Fruit fly (Drosophila melanogaster) whole organism, embryonic: Measurements from ENCODE around the gene CG43678.
A peak's percentile ranks its signal among the peaks of the same experiment; 100 is the strongest.

Experiments used
- ATbp ChIP-seq: fragments of 200-800 bp; sonication (Bioruptor generic); optimal IDR thresholded peaks from 2 replicates; lab custom pipeline; 2017; ENCODE audit warnings: missing biosample characterization, mild to moderate bottlenecking, missing genetic modification characterization, missing genetic modification reagents
- CG10147 ChIP-seq: fragments of 200-800 bp; sonication (Bioruptor generic); optimal IDR thresholded peaks from 2 replicates; lab custom pipeline; 2019; ENCODE audit warnings: missing biosample characterization, mild to moderate bottlenecking, missing genetic modification characterization, moderate library complexity
- CG12659 ChIP-seq: fragments of 200-800 bp; sonication (Bioruptor generic); optimal IDR thresholded peaks from 3 replicates; lab custom pipeline; 2017; ENCODE audit warnings: mild to moderate bottlenecking, missing biosample characterization, missing genetic modification reagents, missing genetic modification characterization
- CG1529 ChIP-seq: fragments of 200-800 bp; sonication (Bioruptor generic); optimal IDR thresholded peaks from 3 replicates; lab custom pipeline; 2018; ENCODE audit warnings: missing biosample characterization, missing genetic modification characterization
- CG17359 ChIP-seq: fragments of 200-800 bp; sonication (Bioruptor generic); optimal IDR thresholded peaks from 3 replicates; lab custom pipeline; 2018; ENCODE audit warnings: missing biosample characterization, mild to moderate bottlenecking, missing genetic modification characterization, moderate library complexity
- CG17802 ChIP-seq: fragments of 200-800 bp; sonication (Bioruptor generic); optimal IDR thresholded peaks from 2 replicates; lab custom pipeline; 2018; ENCODE audit warnings: missing biosample characterization, mild to moderate bottlenecking, missing genetic modification characterization, moderate library complexity
- CG2199 ChIP-seq: fragments of 200-800 bp; sonication (Bioruptor generic); IDR thresholded peaks from 3 replicates; pipeline ENCODE4 v1.3.6; 2022; ENCODE audit warnings: missing biosample characterization, missing genetic modification characterization
- CG2889 ChIP-seq: fragments of 200-800 bp; sonication (Bioruptor generic); IDR thresholded peaks from 3 replicates; pipeline ENCODE4 v1.3.6; 2022; ENCODE audit warnings: missing biosample characterization, missing genetic modification characterization
- CG30403 ChIP-seq: fragments of 200-800 bp; sonication (Bioruptor generic); optimal IDR thresholded peaks from 3 replicates; lab custom pipeline; 2016; ENCODE audit warnings: missing biosample characterization, missing genetic modification characterization
- CG34376 ChIP-seq: fragments of 200-800 bp; sonication (Bioruptor generic); optimal IDR thresholded peaks from 2 replicates; lab custom pipeline; 2018; ENCODE audit warnings: missing biosample characterization, mild to moderate bottlenecking, missing genetic modification characterization
- CG3995 ChIP-seq: fragments of 200-800 bp; sonication (Bioruptor generic); optimal IDR thresholded peaks from 3 replicates; lab custom pipeline; 2016; ENCODE audit warnings: missing biosample characterization, missing genetic modification characterization
- CG4707 ChIP-seq: fragments of 200-800 bp; sonication (Bioruptor generic); optimal IDR thresholded peaks from 2 replicates; lab custom pipeline; 2018; ENCODE audit warnings: missing biosample characterization, mild to moderate bottlenecking, missing genetic modification characterization, moderate library complexity
- CG5953 ChIP-seq: fragments of 200-800 bp; sonication (Bioruptor generic); IDR thresholded peaks from 2 replicates; pipeline ENCODE4 v1.3.6; 2022; ENCODE audit warnings: missing biosample characterization, missing genetic modification characterization
- CG6272 ChIP-seq: fragments of 200-800 bp; sonication (Bioruptor generic); IDR thresholded peaks from 2 replicates; pipeline ENCODE4 v1.3.6; 2022; ENCODE audit warnings: missing biosample characterization, missing genetic modification characterization
- CG6683 ChIP-seq: fragments of 200-800 bp; sonication (Bioruptor generic); optimal IDR thresholded peaks from 2 replicates; lab custom pipeline; 2017; ENCODE audit warnings: missing biosample characterization, mild to moderate bottlenecking, missing genetic modification characterization, missing genetic modification reagents
- CG8290 ChIP-seq, 3 experiments: fragments of 200-800 bp; sonication (Bioruptor generic); optimal IDR thresholded peaks; 2 replicates each; lab custom pipeline; 2016 to 2019; ENCODE audit warnings: missing biosample characterization in 3 of 3, missing genetic modification characterization in 3 of 3, mild to moderate bottlenecking in 2 of 3, moderate library complexity in 1 of 3
- CTCF ChIP-seq: fragments of 200-800 bp; sonication (Bioruptor generic); optimal IDR thresholded peaks from 2 replicates; lab custom pipeline; 2017; ENCODE audit warnings: missing biosample characterization, mild to moderate bottlenecking, missing genetic modification characterization, moderate library complexity
- D19A ChIP-seq: fragments of 200-800 bp; optimal IDR thresholded peaks from 3 replicates; lab custom pipeline; 2019; ENCODE audit warnings: missing biosample characterization, mild to moderate bottlenecking, missing genetic modification characterization, moderate library complexity
- E2f2 ChIP-seq: fragments of 200-800 bp; sonication (Bioruptor generic); IDR thresholded peaks from 2 replicates; pipeline ENCODE4 v1.3.6; 2022; ENCODE audit warnings: missing biosample characterization, missing genetic modification characterization
- Ets65A ChIP-seq: fragments of 200-800 bp; sonication (Bioruptor generic); peaks from one replicate; lab custom pipeline; 2016; ENCODE audit warnings: missing biosample characterization, missing genetic modification characterization
- Fer1 ChIP-seq: fragments of 200-800 bp; sonication (Bioruptor generic); optimal IDR thresholded peaks from 2 replicates; lab custom pipeline; 2017; ENCODE audit warnings: missing biosample characterization, mild to moderate bottlenecking, missing genetic modification characterization
- Gug ChIP-seq: fragments of 200-800 bp; sonication (Bioruptor generic); IDR thresholded peaks from 4 replicates; pipeline ENCODE4 v1.3.6; 2022; ENCODE audit warnings: missing biosample characterization, missing genetic modification characterization
- HLH4C ChIP-seq: fragments of 200-800 bp; sonication (Bioruptor generic); IDR thresholded peaks from 3 replicates; pipeline ENCODE4 v1.3.6; 2022; ENCODE audit warnings: missing biosample characterization, missing genetic modification characterization; ENCODE audit not compliant: partially characterized antibody
- MESR4 ChIP-seq: fragments of 200-800 bp; sonication (Bioruptor generic); optimal IDR thresholded peaks from 2 replicates; lab custom pipeline; 2018; ENCODE audit warnings: missing biosample characterization, mild to moderate bottlenecking, missing genetic modification characterization, moderate library complexity
- Nf-YB ChIP-seq: fragments of 200-800 bp; sonication (Bioruptor generic); optimal IDR thresholded peaks from 3 replicates; lab custom pipeline; 2019; ENCODE audit warnings: missing biosample characterization, mild to moderate bottlenecking, missing genetic modification characterization, moderate library complexity
- Oaz ChIP-seq: fragments of 200-800 bp; sonication (Bioruptor generic); IDR thresholded peaks from 2 replicates; pipeline ENCODE4 v1.3.6; 2022; ENCODE audit warnings: missing biosample characterization, missing genetic modification characterization
- Sox100B ChIP-seq: fragments of 200-800 bp; sonication (Bioruptor generic); optimal IDR thresholded peaks from 3 replicates; lab custom pipeline; 2018; ENCODE audit warnings: missing biosample characterization, mild to moderate bottlenecking, missing genetic modification characterization
- Trl ChIP-seq, 3 experiments: fragments of >200 bp in 2 of 3; fragments of 200-800 bp in 1 of 3; sonication (Bioruptor generic) in 1 of 3; optimal IDR thresholded peaks; 2 replicates in 1 of 3; 3 replicates in 2 of 3; lab custom pipeline; 2016 to 2017; ENCODE audit warnings: missing biosample characterization in 1 of 3, missing genetic modification characterization in 1 of 3
- Usf ChIP-seq: fragments of 200-800 bp; sonication (Bioruptor generic); optimal IDR thresholded peaks from 2 replicates; lab custom pipeline; 2017; ENCODE audit warnings: missing genotype, missing biosample characterization, missing genetic modification characterization
- Vsx1 ChIP-seq: fragments of 200-800 bp; sonication (Bioruptor generic); optimal IDR thresholded peaks from 2 replicates; lab custom pipeline; 2017; ENCODE audit warnings: missing biosample characterization, mild to moderate bottlenecking, missing genetic modification characterization, missing genetic modification reagents
- ci ChIP-seq: fragments of 200-800 bp; sonication (Bioruptor generic); IDR thresholded peaks from 3 replicates; pipeline ENCODE4 v1.3.6; 2022; ENCODE audit warnings: missing biosample characterization, missing genetic modification characterization
- ewg ChIP-seq: fragments of 200-800 bp; sonication (Bioruptor generic); optimal IDR thresholded peaks from 3 replicates; lab custom pipeline; 2017; ENCODE audit warnings: mild to moderate bottlenecking, missing biosample characterization, missing genetic modification reagents, missing genetic modification characterization
- fd96Cb ChIP-seq: fragments of 200-800 bp; sonication (Bioruptor generic); optimal IDR thresholded peaks from 2 replicates; lab custom pipeline; 2018; ENCODE audit warnings: missing biosample characterization, mild to moderate bottlenecking, missing genetic modification characterization, moderate library complexity
- fu2 ChIP-seq: fragments of 200-800 bp; sonication (Bioruptor generic); optimal IDR thresholded peaks from 2 replicates; lab custom pipeline; 2016; ENCODE audit warnings: missing biosample characterization, missing genetic modification characterization
- gcm2 ChIP-seq: fragments of 200-800 bp; sonication (Bioruptor generic); optimal IDR thresholded peaks from 2 replicates; lab custom pipeline; 2016; ENCODE audit warnings: missing biosample characterization, missing genetic modification characterization
- gem ChIP-seq: fragments of 200-800 bp; sonication (Bioruptor generic); optimal IDR thresholded peaks from 2 replicates; lab custom pipeline; 2019; ENCODE audit warnings: missing biosample characterization, mild to moderate bottlenecking, missing genetic modification characterization, moderate library complexity
- jigr1 ChIP-seq: fragments of 200-800 bp; sonication (Bioruptor generic); IDR thresholded peaks from 3 replicates; pipeline ENCODE4 v1.3.6; 2022; ENCODE audit warnings: missing biosample characterization, missing genetic modification characterization
- kni ChIP-seq: fragments of 200-800 bp; sonication (Bioruptor generic); optimal IDR thresholded peaks from 3 replicates; lab custom pipeline; 2017; ENCODE audit warnings: mild to moderate bottlenecking, missing biosample characterization, missing genetic modification reagents, missing genetic modification characterization
- lab ChIP-seq: fragments of 200-800 bp; sonication (Bioruptor generic); optimal IDR thresholded peaks from 3 replicates; lab custom pipeline; 2017; ENCODE audit warnings: missing biosample characterization, missing genetic modification characterization, mild to moderate bottlenecking, moderate library complexity, missing genetic modification reagents
- lbe ChIP-seq: fragments of 200-800 bp; sonication (Bioruptor generic); optimal IDR thresholded peaks from 2 replicates; lab custom pipeline; 2016; ENCODE audit warnings: missing biosample characterization, mild to moderate bottlenecking, missing genetic modification characterization
- lov ChIP-seq, 2 experiments: fragments of 200-800 bp in 1 of 2; fragments of >200 bp in 1 of 2; sonication (Bioruptor generic) in 1 of 2; IDR thresholded peaks in 1 of 2; optimal IDR thresholded peaks in 1 of 2; 2 replicates in 1 of 2; 3 replicates in 1 of 2; pipeline versions ENCODE4 v1.3.6 to Lab custom; 2017 to 2022; ENCODE audit warnings: missing biosample characterization in 1 of 2, missing genetic modification characterization in 1 of 2
- mirr ChIP-seq: fragments of 200-800 bp; sonication (Bioruptor generic); optimal IDR thresholded peaks from 3 replicates; lab custom pipeline; 2018; ENCODE audit warnings: missing biosample characterization, mild to moderate bottlenecking, missing genetic modification characterization
- schlank ChIP-seq: fragments of 200-800 bp; sonication (Bioruptor generic); optimal IDR thresholded peaks from 2 replicates; lab custom pipeline; 2018; ENCODE audit warnings: missing biosample characterization, mild to moderate bottlenecking, missing genetic modification characterization
- seq ChIP-seq: fragments of 200-800 bp; sonication (Bioruptor generic); IDR thresholded peaks from 2 replicates; pipeline ENCODE4 v1.3.6; 2022; ENCODE audit warnings: missing biosample characterization, missing genetic modification characterization
- tap ChIP-seq: fragments of 200-800 bp; optimal IDR thresholded peaks from 3 replicates; lab custom pipeline; 2019; ENCODE audit warnings: missing biosample characterization, mild to moderate bottlenecking, missing genetic modification characterization, moderate library complexity
- tgo ChIP-seq: fragments of 200-800 bp; sonication (Bioruptor generic); IDR thresholded peaks from 3 replicates; pipeline ENCODE4 v1.3.6; 2022; ENCODE audit warnings: missing biosample characterization, missing genetic modification characterization
- unc-4 ChIP-seq: fragments of 200-800 bp; sonication (Bioruptor generic); IDR thresholded peaks from 2 replicates; pipeline ENCODE4 v1.3.6; 2022; ENCODE audit warnings: missing biosample characterization, missing genetic modification characterization; ENCODE audit not compliant: partially characterized antibody

Gene CG43678

DNA sequence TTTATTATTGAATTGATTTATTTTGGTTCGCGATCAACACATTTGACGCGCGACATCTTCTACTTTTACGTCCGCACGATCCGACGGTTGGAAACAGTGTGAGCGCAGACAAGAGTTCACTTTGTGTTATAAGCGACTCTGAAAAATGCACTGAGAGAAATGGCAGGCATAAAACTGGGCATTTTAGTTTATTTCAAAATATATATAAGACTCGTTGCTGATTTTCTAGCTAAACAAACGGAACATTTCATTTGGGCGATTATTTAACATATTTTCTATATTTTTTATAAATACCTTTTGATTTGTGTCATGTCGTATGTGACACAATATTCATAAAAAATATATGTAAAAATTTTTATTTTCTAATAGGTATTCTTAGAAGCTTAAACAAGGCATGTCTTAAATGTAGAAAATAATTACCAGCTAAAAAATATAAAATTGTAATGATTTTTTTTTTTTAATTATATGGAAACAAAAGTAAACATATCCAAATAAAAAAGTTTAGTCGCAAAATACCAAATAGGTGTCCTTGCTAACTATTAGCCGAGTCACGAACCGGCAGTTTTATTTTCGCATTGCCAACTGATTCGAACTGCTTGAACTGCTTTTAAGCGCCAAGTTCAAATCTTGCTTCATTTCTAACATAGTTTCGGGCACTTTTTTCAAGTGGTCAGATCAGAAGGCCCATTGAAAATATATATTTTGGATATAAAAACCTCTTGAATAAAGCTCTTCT, 35.2 kb downstream of the CG43678 start, which contains the start of gene Reck (continued):
- peak; percentile 56 for TF ChIP-seq CG4707
- peak; percentile 60 for TF ChIP-seq Vsx1
- TF ChIP-seq CG2889, result peak; percentile 54; the same call in 2 of the 3 replicates
- no peak for TF ChIP-seq fu2 (GFP tag; lab: Kevin White, UChicago)
- TF ChIP-seq schlank (tag; lab: Kevin White, UChicago), result peak; percentile 18
- peak; percentile 32; the same call in 1 of the 2 replicates for TF ChIP-seq CG6272 (GFP tag; lab: Robert Waterston, UW)
- TF ChIP-seq lov (optimal IDR thresholded peaks at IDR 0.05; lab: Kevin White, UChicago), result no peak
- TF ChIP-seq lov (GFP tag; IDR thresholded peaks at IDR 0.05; lab: Robert Waterston, UW), result peak; percentile 85; the same call in 2 of the 3 replicates
- TF ChIP-seq unc-4 (GFP tag; lab: Robert Waterston, UW), result no peak
- no peak for TF ChIP-seq Trl (optimal IDR thresholded peaks at IDR 0.05; lab: Kevin White, UChicago)
- peak; percentile 48 for TF ChIP-seq Trl (GFP tag; optimal IDR thresholded peaks at IDR 0.05; lab: Kevin White, UChicago)
- peak; percentile 59 for TF ChIP-seq CTCF (GFP tag; lab: Kevin White, UChicago)
- TF ChIP-seq MESR4 (GFP tag; lab: Kevin White, UChicago), result peak; percentile 1
- peak; percentile 78 for TF ChIP-seq D19A (tag; lab: Kevin White, UChicago)
- peak; percentile 83 for TF ChIP-seq ATbp
- peak; percentile 88 for TF ChIP-seq fd96Cb (tag; lab: Kevin White, UChicago)
- no peak for TF ChIP-seq CG3995
- no peak for TF ChIP-seq kni
- peak; percentile 50 for TF ChIP-seq CG17802 (tag; lab: Kevin White, UChicago)
- TF ChIP-seq CG34376 (GFP tag; lab: Kevin White, UChicago), result peak; percentile 32
- TF ChIP-seq CG8290 (GFP tag; optimal IDR thresholded peaks at IDR 0.05; lab: Kevin White, UChicago), result peak; percentile 6
- peak in 1 of 2 experiments; percentile 49 for TF ChIP-seq CG8290 (tag; optimal IDR thresholded peaks at IDR 0.05; lab: Kevin White, UChicago)
- peak; percentile 80 for TF ChIP-seq CG2199
- TF ChIP-seq CG1529 (GFP tag; lab: Kevin White, UChicago), result peak; percentile 77
- peak; percentile 65 for TF ChIP-seq CG6683
- no peak for TF ChIP-seq mirr
- TF ChIP-seq Fer1 (GFP tag; lab: Kevin White, UChicago), result peak; percentile 89
- peak; percentile 72 for TF ChIP-seq tgo
- TF ChIP-seq CG10147 (GFP tag; lab: Kevin White, UChicago), result peak; percentile 76
- peak; percentile 70; the same call in 1 of the 2 replicates for TF ChIP-seq seq (GFP tag; lab: Robert Waterston, UW)
- peak; percentile 87 for TF ChIP-seq tap (tag; lab: Kevin White, UChicago)
- TF ChIP-seq E2f2, result peak; percentile 75
- TF ChIP-seq Gug (GFP tag; lab: Robert Waterston, UW), result peak; percentile 64; the same call in 2 of the 4 replicates
- TF ChIP-seq lbe, result peak; percentile 65
- TF ChIP-seq Usf (GFP tag; lab: Kevin White, UChicago), result no peak
- peak; percentile 90 for TF ChIP-seq gem (tag; lab: Kevin White, UChicago)
- peak; percentile 94 for TF ChIP-seq ci (GFP tag; lab: Robert Waterston, UW)
- peak; percentile 57; the same call in 1 of the 2 replicates for TF ChIP-seq Oaz (GFP tag; lab: Robert Waterston, UW)
- TF ChIP-seq Sox100B (GFP tag; lab: Kevin White, UChicago), result peak; percentile 84
- TF ChIP-seq CG30403 (GFP tag; lab: Kevin White, UChicago), result peak; percentile 82
- peak; percentile 73 for TF ChIP-seq CG12659
- TF ChIP-seq ewg (GFP tag; lab: Kevin White, UChicago), result peak; percentile 71
- TF ChIP-seq Ets65A (GFP tag; lab: Kevin White, UChicago), result peak; percentile 82
- peak; percentile 65 for TF ChIP-seq Nf-YB (GFP tag; lab: Kevin White, UChicago)
- peak; percentile 91 for TF ChIP-seq CG17359 (tag; lab: Kevin White, UChicago)
- peak; percentile 89 for TF ChIP-seq CG5953
- no peak for TF ChIP-seq jigr1 (GFP tag; lab: Robert Waterston, UW)
- no peak for TF ChIP-seq HLH4C
- peak; percentile 90 for TF ChIP-seq lab (GFP tag; lab: Kevin White, UChicago)
- peak; percentile 12 for TF ChIP-seq gcm2 (GFP tag; lab: Kevin White, UChicago)
